Fruit fly (Drosophila melanogaster): ENCODE measurements around the gene CG2113.

Gene CG2113

dm6 chr3L:3035769-3036583 is 41.0 kb downstream of the CG2113 start (continued):
- TF ChIP-seq Oaz (GFP tag; IDR thresholded peaks at IDR 0.05) (peak; percentile 74), slp2 (GFP tag; optimal IDR thresholded peaks at IDR 0.05) (peak; percentile 30), Pdp1 (GFP tag; optimal IDR thresholded peaks at IDR 0.05) (peak; percentile 73 to 98), row (GFP tag; IDR thresholded peaks at IDR 0.05) (peak; percentile 89), toy (GFP tag; IDR thresholded peaks at IDR 0.05) (0 out of 2 replicates have a peak, but pooled peaks have one; percentile 9), CG6175 (GFP tag; IDR thresholded peaks at IDR 0.05) (no peak), CG11085 (GFP tag; IDR thresholded peaks at IDR 0.05) (no peak), mirr (GFP tag; optimal IDR thresholded peaks at IDR 0.05) (peak; percentile 38), CG18476 (GFP tag; optimal IDR thresholded peaks at IDR 0.05) (peak; percentile 80), CG11723 (GFP tag; optimal IDR thresholded peaks at IDR 0.05) (peak; percentile 77), sob (GFP tag; IDR thresholded peaks at IDR 0.05) (peak; percentile 69; the same call in 1 of the 2 replicates), CG18764 (GFP tag; optimal IDR thresholded peaks at IDR 0.05) (peak; percentile 63), Nf-YC (tag; optimal IDR thresholded peaks at IDR 0.05) (peak; percentile 82), wdn (GFP tag; IDR thresholded peaks at IDR 0.05) (peak; percentile 61), Dip2 (GFP tag; IDR thresholded peaks at IDR 0.05) (no peak), nerfin-2 (GFP tag; IDR thresholded peaks at IDR 0.05; ENCODE audit: partially characterized antibody) (no peak), cas (GFP tag; IDR thresholded peaks at IDR 0.05) (no peak), Lim3 (GFP tag; IDR thresholded peaks at IDR 0.05) (0 out of 2 replicates have a peak, but pooled peaks have one; percentile 8), CTCF (GFP tag; optimal IDR thresholded peaks at IDR 0.05) (peak; percentile 27), MESR4 (GFP tag; optimal IDR thresholded peaks at IDR 0.05) (no peak), CG1233 (GFP tag; optimal IDR thresholded peaks at IDR 0.05) (peak; percentile 87), CG10321 (GFP tag; IDR thresholded peaks at IDR 0.05) (no peak; the same call in 1 of the 2 replicates), CG3065 (GFP tag; optimal IDR thresholded peaks at IDR 0.05) (no peak), CG3847 (GFP tag; IDR thresholded peaks at IDR 0.05) (peak; percentile 84), salm (tag; optimal IDR thresholded peaks at IDR 0.05) (peak; percentile 55), CG9797 (GFP tag; optimal IDR thresholded peaks at IDR 0.05) (no peak), CG14441 (GFP tag; IDR thresholded peaks at IDR 0.05) (peak; percentile 65; the same call in 1 of the 2 replicates), CG16815 (GFP tag; optimal IDR thresholded peaks at IDR 0.05) (peak; percentile 68), cg (GFP tag; optimal IDR thresholded peaks at IDR 0.05) (peak; percentile 21), ro (GFP tag; IDR thresholded peaks at IDR 0.05) (0 out of 2 replicates have a peak, but pooled peaks have one; percentile 8), gt (GFP tag; IDR thresholded peaks at IDR 0.05) (no peak), CG32767 (GFP tag; IDR thresholded peaks at IDR 0.05) (peak; percentile 88), CG7556 (GFP tag; optimal IDR thresholded peaks at IDR 0.05) (peak; percentile 91), GATAe (GFP tag; conservative IDR thresholded peaks at IDR 0.05) (no peak), HLH3B (GFP tag; IDR thresholded peaks at IDR 0.05) (peak; percentile 75), HmgZ (tag; optimal IDR thresholded peaks at IDR 0.05) (peak; percentile 87), Hand (GFP tag; optimal IDR thresholded peaks at IDR 0.05) (peak; percentile 73), CG3726 (GFP tag; IDR thresholded peaks at IDR 0.05) (peak; percentile 62; the same call in 1 of the 3 replicates), pho (GFP tag; optimal IDR thresholded peaks at IDR 0.05) (peak; percentile 80), slbo (GFP tag; IDR thresholded peaks at IDR 0.05) (peak; percentile 77), seq (GFP tag; IDR thresholded peaks at IDR 0.05) (peak; percentile 88), CG13123 (GFP tag; optimal IDR thresholded peaks at IDR 0.05) (peak; percentile 60), CG16779 (GFP tag; IDR thresholded peaks at IDR 0.05) (no peak), Optix (GFP tag; IDR thresholded peaks at IDR 0.05) (peak; percentile 46; the same call in 1 of the 3 replicates), ATbp (GFP tag; optimal IDR thresholded peaks at IDR 0.05) (peak; percentile 75), CG34376 (GFP tag; optimal IDR thresholded peaks at IDR 0.05) (peak; percentile 91), CG12391 (tag; optimal IDR thresholded peaks at IDR 0.05) (peak; percentile 89), fru (optimal IDR thresholded peaks at IDR 0.05) (no peak), Trl (optimal IDR thresholded peaks at IDR 0.05) (peak in 1 of 2 experiments; percentile 41), Trl (GFP tag; optimal IDR thresholded peaks at IDR 0.05) (peak; percentile 68), Ets65A (GFP tag) (peak; percentile 71)

All from whole organism, embryonic.